Worm (Caenorhabditis elegans) whole organism, midembryonic: Measurements from ENCODE around the gene fipr-2.

ENCODE experiments used
- T22C8.4 ChIP-seq: fragments of 200-800 bp; sonication (Bioruptor generic); IDR thresholded peaks from 2 replicates; pipeline ENCODE4 v1.3.6; 2022; ENCODE audit warnings: missing genetic modification characterization, missing compliant biosample characterization
- cog-1 ChIP-seq: sonication (generic microtip); optimal IDR thresholded peaks from 2 replicates; lab custom pipeline; 2016; ENCODE audit warnings: missing genetic modification characterization, missing compliant biosample characterization
- flt-1 ChIP-seq: fragments of 200-800 bp; sonication (Bioruptor generic); IDR thresholded peaks from 2 replicates; pipeline ENCODE4 v1.3.6; 2022; ENCODE audit warnings: missing genetic modification characterization, missing compliant biosample characterization
- klf-2 ChIP-seq: fragments of 200-800 bp; sonication (Bioruptor generic); conservative IDR thresholded peaks from 2 replicates; pipeline ENCODE4 v1.3.6; 2022; ENCODE audit warnings: missing genetic modification reagents, missing genetic modification characterization, missing compliant biosample characterization
- med-1 ChIP-seq: sonication (generic microtip); optimal IDR thresholded peaks from 2 replicates; lab custom pipeline; 2017; ENCODE audit warnings: missing genetic modification characterization, mild to moderate bottlenecking, missing compliant biosample characterization, antibody characterized with exemption, missing genetic modification reagents; ENCODE audit not compliant: insufficient read depth
- ref-1 ChIP-seq: fragments of 200-800 bp; sonication (Bioruptor generic); conservative IDR thresholded peaks from 2 replicates; pipeline ENCODE4 v1.3.6; 2022; ENCODE audit warnings: missing genetic modification reagents, missing genetic modification characterization, missing compliant biosample characterization
- tab-1 ChIP-seq: fragments of 200-800 bp; sonication (Bioruptor generic); IDR thresholded peaks from 2 replicates; pipeline ENCODE4 v1.3.6; 2022; ENCODE audit warnings: missing genetic modification characterization, missing compliant biosample characterization
- ztf-23 ChIP-seq: fragments of 200-800 bp; sonication (Bioruptor generic); IDR thresholded peaks from 2 replicates; pipeline ENCODE4 v1.3.6; 2022; ENCODE audit warnings: missing genetic modification reagents, missing genetic modification characterization, missing compliant biosample characterization
- ztf-29 ChIP-seq: fragments of 200-800 bp; sonication (Bioruptor generic); IDR thresholded peaks from 2 replicates; pipeline ENCODE4 v1.3.6; 2022; ENCODE audit warnings: missing genetic modification reagents, missing genetic modification characterization, missing compliant biosample characterization

Gene fipr-2

ce11 chrV:12395699-12396098, 30.6 kb downstream of the fipr-2 start, which contains the start of gene twk-14:
Gene twk-14 (minus strand): TSS chrV:12395706.
- TF ChIP-seq ztf-23 (GFP tag; lab: Robert Waterston, UW) (no peak), cog-1 (tag; lab: Kevin White, UChicago) (no peak), ref-1 (GFP tag; lab: Robert Waterston, UW) (no peak), T22C8.4 (GFP tag; lab: Robert Waterston, UW) (no peak), med-1 (no peak), flt-1 (no peak), klf-2 (no peak)

ce11 chrV:12397545-12397944, 32.4 kb downstream of the fipr-2 start, which contains the start of gene K01D12.5:
Gene K01D12.5 (plus strand): TSS chrV:12397845.
- TF ChIP-seq ztf-23 (GFP tag; lab: Robert Waterston, UW) (no peak), flt-1 (no peak)

- TF ChIP-seq ztf-29 (GFP tag; lab: Robert Waterston, UW) (no peak), ztf-23 (GFP tag; lab: Robert Waterston, UW) (no peak), tab-1 (GFP tag; lab: Robert Waterston, UW) (no peak), klf-2 (no peak), flt-1 (no peak), cog-1 (tag; lab: Kevin White, UChicago) (no peak)
Measured at ce11 chrV:12400677-12401236, 35.6 kb downstream of the fipr-2 start, which contains the start of the genes K01D12.20 and miga-1. Gene K01D12.20 (minus strand): TSS chrV:12400814. Gene miga-1 (minus strand): TSS chrV:12400859.

- TF ChIP-seq ztf-29 (GFP tag; lab: Robert Waterston, UW) (no peak), flt-1 (no peak), cog-1 (tag; lab: Kevin White, UChicago) (no peak), tab-1 (GFP tag; lab: Robert Waterston, UW) (no peak), ref-1 (GFP tag; lab: Robert Waterston, UW) (no peak), ztf-23 (GFP tag; lab: Robert Waterston, UW) (no peak), klf-2 (no peak), T22C8.4 (GFP tag; lab: Robert Waterston, UW) (no peak), med-1 (no peak)
Measured at ce11 chrV:12401383-12401782, 36.2 kb downstream of the fipr-2 start, which contains the start of gene K01D12.7. Gene K01D12.7 (minus strand): TSS chrV:12401483.

- TF ChIP-seq ref-1 (GFP tag; lab: Robert Waterston, UW) = no peak
Measured at ce11 chrV:12402355-12402754, 37.2 kb downstream of the fipr-2 start, which contains the start of gene K01D12.8. Gene K01D12.8 (plus strand): TSS chrV:12402655.

- TF ChIP-seq tab-1 (GFP tag; lab: Robert Waterston, UW) = no peak
- TF ChIP-seq ztf-29 (GFP tag; lab: Robert Waterston, UW) = no peak
- no peak for TF ChIP-seq klf-2
- TF ChIP-seq ztf-23 (GFP tag; lab: Robert Waterston, UW) = no peak
- no peak for TF ChIP-seq T22C8.4 (GFP tag; lab: Robert Waterston, UW)
- TF ChIP-seq ref-1 (GFP tag; lab: Robert Waterston, UW) = no peak
- TF ChIP-seq flt-1 = no peak
Measured at ce11 chrV:12404544-12404943, 39.4 kb downstream of the fipr-2 start, which contains the start of gene K01D12.9. Gene K01D12.9 (minus strand): TSS chrV:12404644.

ce11 chrV:12405929-12406328, 40.8 kb downstream of the fipr-2 start, which contains the start of gene K01D12.10:
Gene K01D12.10 (plus strand): TSS chrV:12406229.
- no peak for TF ChIP-seq cog-1 (tag; lab: Kevin White, UChicago)
- TF ChIP-seq klf-2 = no peak
- no peak for TF ChIP-seq med-1
- no peak for TF ChIP-seq ztf-29 (GFP tag; lab: Robert Waterston, UW)
- no peak for TF ChIP-seq ref-1 (GFP tag; lab: Robert Waterston, UW)
- TF ChIP-seq ztf-23 (GFP tag; lab: Robert Waterston, UW) = no peak
- TF ChIP-seq flt-1 = no peak
- no peak for TF ChIP-seq T22C8.4 (GFP tag; lab: Robert Waterston, UW)
- no peak for TF ChIP-seq tab-1 (GFP tag; lab: Robert Waterston, UW)

ce11 chrV:12406514-12406913, 41.4 kb downstream of the fipr-2 start:
- TF ChIP-seq klf-2 = 0 out of 2 replicates have a peak, but pooled peaks have one; percentile 14
- no peak for TF ChIP-seq med-1
- no peak for TF ChIP-seq T22C8.4 (GFP tag; lab: Robert Waterston, UW)

- no peak for TF ChIP-seq tab-1 (GFP tag; lab: Robert Waterston, UW)
- no peak for TF ChIP-seq ztf-29 (GFP tag; lab: Robert Waterston, UW)
- no peak for TF ChIP-seq ref-1 (GFP tag; lab: Robert Waterston, UW)
- TF ChIP-seq med-1 = no peak
- TF ChIP-seq T22C8.4 (GFP tag; lab: Robert Waterston, UW) = no peak
- no peak for TF ChIP-seq flt-1
- no peak for TF ChIP-seq cog-1 (tag; lab: Kevin White, UChicago)
- TF ChIP-seq klf-2 = no peak
- no peak for TF ChIP-seq ztf-23 (GFP tag; lab: Robert Waterston, UW)
Measured at ce11 chrV:12408525-12408924, 43.4 kb downstream of the fipr-2 start, which contains the start of gene cdr-4. Gene cdr-4 (minus strand): TSS chrV:12408625.

ce11 chrV:12408996-12409395, 43.8 kb downstream of the fipr-2 start:
- no peak for TF ChIP-seq ref-1 (GFP tag; lab: Robert Waterston, UW)
- TF ChIP-seq ztf-29 (GFP tag; lab: Robert Waterston, UW) = no peak
- no peak for TF ChIP-seq klf-2
- no peak for TF ChIP-seq med-1
- TF ChIP-seq T22C8.4 (GFP tag; lab: Robert Waterston, UW) = no peak
- no peak for TF ChIP-seq tab-1 (GFP tag; lab: Robert Waterston, UW)
- no peak for TF ChIP-seq cog-1 (tag; lab: Kevin White, UChicago)
- no peak for TF ChIP-seq ztf-23 (GFP tag; lab: Robert Waterston, UW)
- no peak for TF ChIP-seq flt-1
